Fruit fly (Drosophila melanogaster): Measurements from ENCODE around the gene teq.

teq gene

dm6 chr3L:9135792-9136191 is 61.3 kb downstream of the teq start:
- TF ChIP-seq tai (GFP tag; optimal IDR thresholded peaks at IDR 0.05) (peak; percentile 6), Jra (GFP tag; optimal IDR thresholded peaks at IDR 0.05) (no peak)

DNA sequence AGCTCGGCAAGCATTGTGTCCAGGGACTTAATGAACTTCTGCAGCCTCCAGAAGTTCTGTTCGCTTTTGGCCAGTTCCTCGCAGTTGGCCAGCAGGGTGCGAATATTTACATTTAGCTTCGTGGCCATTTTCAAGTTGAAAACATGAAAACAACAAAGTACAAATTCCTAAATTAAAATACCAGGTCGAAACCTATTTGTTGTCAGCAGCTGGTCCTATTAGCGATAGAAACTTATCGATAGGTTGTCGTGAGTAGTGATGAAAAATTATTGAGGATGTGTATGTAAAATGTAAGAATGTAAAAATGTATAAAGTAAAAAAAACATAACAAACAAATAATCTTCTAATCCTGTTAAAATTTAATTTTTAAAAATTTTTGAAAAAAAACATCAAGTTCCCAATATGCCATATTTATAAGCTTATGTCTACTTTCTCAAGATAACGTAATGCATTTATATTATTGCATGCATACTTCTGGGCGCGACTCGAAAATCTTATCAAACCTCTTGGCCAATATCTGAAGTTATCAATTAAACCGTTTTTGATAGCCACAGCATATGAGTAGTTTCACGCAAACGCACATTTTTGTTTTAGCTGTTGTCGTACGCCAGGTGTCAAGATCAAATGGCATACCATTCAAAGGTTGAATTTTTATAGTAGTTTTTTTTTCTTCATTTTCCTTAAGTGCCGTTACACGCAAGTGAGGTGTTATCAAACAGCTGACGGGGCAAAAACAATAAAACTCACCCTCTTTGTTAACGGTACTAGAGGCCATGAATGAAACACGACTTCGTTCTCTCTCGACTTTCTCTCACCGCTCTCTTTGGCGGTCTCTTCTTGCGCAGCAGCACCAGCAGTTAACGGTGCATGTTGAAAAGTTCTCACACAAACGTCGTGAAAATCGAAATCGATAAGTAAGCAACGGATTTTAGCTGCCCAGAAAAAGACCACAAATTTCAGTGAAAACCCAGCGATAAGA is 62.8 kb downstream of the teq start, which contains the start of the genes Use1 and nwk:
Gene Use1, minus strand, starts transcription at position 206 of the 979 bp plus-strand sequence.
Gene nwk, plus strand, starts transcription at position 885 of the 979 bp plus-strand sequence.
- TF ChIP-seq ey (GFP tag; optimal IDR thresholded peaks at IDR 0.05) (no peak), Dif (GFP tag; optimal IDR thresholded peaks at IDR 0.05; ENCODE audit: partially characterized antibody) (peak; percentile 29), CG32264 (GFP tag; optimal IDR thresholded peaks at IDR 0.05) (no peak), dl (GFP tag; optimal IDR thresholded peaks at IDR 0.05; ENCODE audit: insufficient read depth in 1 of 2, partially characterized antibody in 2 of 2) (peak in 1 of 2 experiments; percentile 16), tai (GFP tag; optimal IDR thresholded peaks at IDR 0.05) (peak; percentile 11), OdsH (GFP tag; optimal IDR thresholded peaks at IDR 0.05) (no peak), h (GFP tag; optimal IDR thresholded peaks at IDR 0.05) (peak; percentile 1), woc (GFP tag; optimal IDR thresholded peaks at IDR 0.05) (no peak), Myc (optimal IDR thresholded peaks at IDR 0.05) (peak; percentile 18), Rel (GFP tag; optimal IDR thresholded peaks at IDR 0.05) (no peak), Rel (tag; optimal IDR thresholded peaks at IDR 0.05) (peak; percentile 17), brk (GFP tag; optimal IDR thresholded peaks at IDR 0.05) (no peak), pan (optimal IDR thresholded peaks at IDR 0.05) (no peak)

DNA sequence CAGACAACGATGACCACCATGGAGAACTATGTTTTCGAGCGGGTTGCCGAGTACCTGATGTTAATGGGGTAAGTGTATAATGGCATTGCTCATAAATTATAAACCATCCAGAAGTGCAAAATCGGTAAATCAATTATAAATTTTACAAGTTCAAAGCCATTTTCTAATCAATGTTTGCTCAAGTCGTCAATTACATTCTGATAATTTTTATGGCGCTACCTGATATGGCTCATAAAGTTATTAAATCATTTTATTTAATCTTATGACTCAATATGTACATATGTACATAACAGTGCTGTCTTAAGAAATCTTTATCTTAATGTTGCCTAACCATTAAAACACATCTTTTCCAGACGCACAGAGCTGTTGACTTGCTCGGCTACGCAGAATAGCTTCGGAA is 65.1 kb downstream of the teq start:
- TF ChIP-seq Dif (GFP tag; optimal IDR thresholded peaks at IDR 0.05; ENCODE audit: partially characterized antibody) (no peak), dsf (GFP tag; optimal IDR thresholded peaks at IDR 0.05; ENCODE audit: borderline replicate concordance) (no peak), lola (GFP tag; optimal IDR thresholded peaks at IDR 0.05) (no peak), psq (GFP tag; optimal IDR thresholded peaks at IDR 0.05) (no peak), CG32264 (GFP tag; optimal IDR thresholded peaks at IDR 0.05) (no peak), Hr83 (GFP tag; optimal IDR thresholded peaks at IDR 0.05; ENCODE audit: poor library complexity, severe bottlenecking) (no peak), rgr (GFP tag; optimal IDR thresholded peaks at IDR 0.05) (no peak), Myc (optimal IDR thresholded peaks at IDR 0.05) (no peak), Sp1 (GFP tag; optimal IDR thresholded peaks at IDR 0.05) (no peak), Hnf4 (GFP tag; optimal IDR thresholded peaks at IDR 0.05) (no peak), OdsH (GFP tag; optimal IDR thresholded peaks at IDR 0.05) (no peak), Rel (GFP tag; optimal IDR thresholded peaks at IDR 0.05) (no peak), Rel (tag; optimal IDR thresholded peaks at IDR 0.05) (no peak), CG9705 (GFP tag; optimal IDR thresholded peaks at IDR 0.05) (no peak), Vsx2 (GFP tag; optimal IDR thresholded peaks at IDR 0.05; ENCODE audit: partially characterized antibody) (no peak), CrebA (GFP tag; optimal IDR thresholded peaks at IDR 0.05; ENCODE audit: borderline replicate concordance) (no peak), foxo (GFP tag; optimal IDR thresholded peaks at IDR 0.05) (no peak), tai (GFP tag; optimal IDR thresholded peaks at IDR 0.05) (no peak), usp (GFP tag; optimal IDR thresholded peaks at IDR 0.05) (no peak), Mio (GFP tag; optimal IDR thresholded peaks at IDR 0.05) (no peak)

Measured in whole organism, wandering third instar larva.